Fruit fly (Drosophila melanogaster) Kc167 (cell line): ENCODE measurements around the gene fkh.

Source experiments
- Myc ChIP-seq: fragments of >200 bp; optimal IDR thresholded peaks from 2 replicates; lab custom pipeline; 2017; ENCODE audit warnings: missing external identifiers
- Sin3A ChIP-seq: fragments of >200 bp; optimal IDR thresholded peaks from 2 replicates; lab custom pipeline; 2018; ENCODE audit warnings: missing external identifiers
- h ChIP-seq: fragments of >200 bp; optimal IDR thresholded peaks from 3 replicates; lab custom pipeline; 2018; ENCODE audit warnings: missing external identifiers
- insv ChIP-seq: fragments of >200 bp; optimal IDR thresholded peaks from 3 replicates; lab custom pipeline; 2018; ENCODE audit warnings: missing external identifiers
- psq ChIP-seq: fragments of >200 bp; optimal IDR thresholded peaks from 2 replicates; lab custom pipeline; 2017; ENCODE audit warnings: missing external identifiers

DNA sequence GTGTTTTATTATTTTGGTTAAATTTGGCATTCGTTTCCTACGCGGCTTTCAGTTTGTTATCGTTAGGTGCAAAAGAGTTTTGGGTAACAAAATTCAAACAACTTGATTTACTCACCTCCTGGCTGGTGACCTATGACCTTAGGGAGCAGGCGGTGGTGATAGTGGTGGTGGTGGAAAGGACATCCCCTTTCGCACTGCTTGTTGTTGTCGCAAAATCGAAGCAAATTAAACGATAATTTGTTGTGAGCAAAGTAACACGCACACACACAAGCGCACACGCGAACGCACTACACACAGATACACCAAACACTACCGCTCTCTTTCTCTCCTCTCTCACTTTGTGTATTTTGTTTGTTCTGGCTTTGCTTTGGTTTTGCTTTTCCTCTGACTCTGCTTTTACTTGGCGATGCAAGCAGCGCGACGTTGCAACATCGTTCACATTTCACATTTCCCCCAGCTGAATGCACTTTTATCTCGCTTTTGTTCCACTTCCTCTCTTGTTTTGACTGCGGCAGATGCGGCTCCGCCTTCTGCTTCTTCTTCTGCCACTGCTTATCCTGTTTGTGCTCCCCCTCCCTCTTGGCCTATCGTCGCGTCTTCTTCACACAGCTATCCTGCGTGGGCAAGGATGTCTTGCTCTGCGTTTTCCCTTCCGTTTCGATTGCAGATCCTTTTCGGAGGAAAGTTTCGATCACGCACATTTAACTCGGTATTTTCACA lies 49.4 kb upstream of the fkh start:
- TF ChIP-seq Sin3A (lab: Kevin White, UChicago), result no peak
- TF ChIP-seq h (lab: Kevin White, UChicago), result no peak
- TF ChIP-seq psq (lab: Kevin White, UChicago), result no peak
- TF ChIP-seq Myc, result no peak
- TF ChIP-seq insv (lab: Kevin White, UChicago), result no peak
